Worm (Caenorhabditis elegans) whole organism, L4 larva: ENCODE results near the gene drr-1.

Experiments
- F10B5.3 ChIP-seq: sonication (generic microtip); optimal IDR thresholded peaks from 2 replicates; lab custom pipeline; 2016; ENCODE audit warnings: mild to moderate bottlenecking, missing genetic modification characterization, missing compliant biosample characterization
- F44E2.7 ChIP-seq: fragments of 200-800 bp; sonication (Bioruptor generic); IDR thresholded peaks from 2 replicates; pipeline ENCODE4 v2.1.2; 2022; ENCODE audit warnings: missing genetic modification characterization, missing compliant biosample characterization
- F49E8.2 ChIP-seq: sonication (generic microtip); optimal IDR thresholded peaks from 2 replicates; lab custom pipeline; 2016; ENCODE audit warnings: missing compliant biosample characterization, mild to moderate bottlenecking, missing genetic modification characterization, borderline replicate concordance
- T26A8.4 ChIP-seq: fragments of 200-800 bp; sonication (Bioruptor generic); IDR thresholded peaks from 2 replicates; pipeline ENCODE4 v1.3.6; 2022; ENCODE audit warnings: missing genetic modification characterization, missing compliant biosample characterization
- Y105C5A.15 ChIP-seq: fragments of 200-800 bp; sonication (Bioruptor generic); IDR thresholded peaks from 2 replicates; pipeline ENCODE4 v1.3.6; 2022; ENCODE audit warnings: missing genetic modification characterization, missing compliant biosample characterization
- aha-1 ChIP-seq: fragments of 150-350 bp; peaks from one replicate; lab custom pipeline; 2014; ENCODE audit warnings: missing biosample characterization, missing genetic modification characterization
- aly-2 ChIP-seq: sonication (generic microtip); optimal IDR thresholded peaks from 2 replicates; lab custom pipeline; 2018; ENCODE audit warnings: missing biosample characterization, missing genetic modification characterization
- ceh-20 ChIP-seq: fragments of 200-800 bp; sonication (Bioruptor generic); IDR thresholded peaks from 2 replicates; pipeline ENCODE4 v1.3.6; 2022; ENCODE audit warnings: missing genetic modification reagents, missing genetic modification characterization, missing compliant biosample characterization
- ceh-28 ChIP-seq: fragments of 150-350 bp; optimal IDR thresholded peaks from 2 replicates; lab custom pipeline; 2014; ENCODE audit warnings: missing biosample characterization, missing genetic modification reagents, missing genetic modification characterization
- ceh-44 ChIP-seq: fragments of 200-800 bp; sonication (Bioruptor generic); IDR thresholded peaks from 2 replicates; pipeline ENCODE4 v1.3.6; 2022; ENCODE audit warnings: missing genetic modification reagents, missing genetic modification characterization, missing compliant biosample characterization
- ceh-62 ChIP-seq: sonication (generic microtip); optimal IDR thresholded peaks from 2 replicates; lab custom pipeline; 2017; ENCODE audit warnings: missing biosample characterization, missing genetic modification characterization
- ceh-82 ChIP-seq: sonication (generic microtip); optimal IDR thresholded peaks from 2 replicates; lab custom pipeline; 2017; ENCODE audit warnings: missing biosample characterization, missing genetic modification characterization
- daf-12 ChIP-seq: fragments of 150-350 bp; optimal IDR thresholded peaks from 2 replicates; lab custom pipeline; 2014; ENCODE audit warnings: missing biosample characterization, missing genetic modification reagents, missing genetic modification characterization
- daf-16 ChIP-seq, 3 experiments: sonication (generic microtip); optimal IDR thresholded peaks; 2 replicates each; lab custom pipeline; 2016 to 2017; ENCODE audit warnings: missing genetic modification characterization in 3 of 3, missing genetic modification reagents in 3 of 3, mild to moderate bottlenecking in 2 of 3, missing compliant biosample characterization in 2 of 3, missing biosample characterization in 1 of 3, moderate library complexity in 1 of 3
- dmd-6 ChIP-seq: fragments of 200-800 bp; sonication (Bioruptor generic); IDR thresholded peaks from 2 replicates; pipeline ENCODE4 v1.3.6; 2022; ENCODE audit warnings: missing genetic modification reagents, missing genetic modification characterization, missing compliant biosample characterization
- dpl-1 ChIP-seq: fragments of 150-350 bp; optimal IDR thresholded peaks from 2 replicates; lab custom pipeline; 2014; ENCODE audit warnings: missing biosample characterization, missing genetic modification reagents, missing genetic modification characterization
- dve-1 ChIP-seq: sonication (generic microtip); optimal IDR thresholded peaks from 2 replicates; lab custom pipeline; 2017; ENCODE audit warnings: antibody characterized with exemption, mild to moderate bottlenecking, missing genetic modification characterization, missing compliant biosample characterization; ENCODE audit not compliant: insufficient read depth
- egl-43 ChIP-seq: fragments of 200-800 bp; sonication (Bioruptor generic); IDR thresholded peaks from 2 replicates; pipeline ENCODE4 v1.3.6; 2022; ENCODE audit warnings: missing genetic modification reagents, missing genetic modification characterization, missing compliant biosample characterization
- fkh-10 ChIP-seq: fragments of 150-350 bp; optimal IDR thresholded peaks from 2 replicates; lab custom pipeline; 2014; ENCODE audit warnings: missing biosample characterization, missing genetic modification reagents, missing genetic modification characterization
- fos-1 ChIP-seq: fragments of 150-350 bp; optimal IDR thresholded peaks from 2 replicates; lab custom pipeline; 2014; ENCODE audit warnings: missing biosample characterization, missing genetic modification characterization
- hif-1 ChIP-seq, 2 experiments: sonication (generic microtip); optimal IDR thresholded peaks; 2 replicates each; lab custom pipeline; 2016 to 2017; ENCODE audit warnings: missing compliant biosample characterization in 2 of 2, missing genetic modification characterization in 2 of 2, missing genetic modification reagents in 2 of 2, missing genotype in 2 of 2, mild to moderate bottlenecking in 1 of 2
- hlh-30 ChIP-seq: sonication (generic microtip); optimal IDR thresholded peaks from 2 replicates; lab custom pipeline; 2017; ENCODE audit warnings: antibody characterized with exemption, mild to moderate bottlenecking, missing genetic modification characterization, missing compliant biosample characterization; ENCODE audit not compliant: insufficient read depth
- hmg-1.1 ChIP-seq: fragments of 200-800 bp; sonication (Bioruptor generic); IDR thresholded peaks from 2 replicates; pipeline ENCODE4 v1.3.6; 2022; ENCODE audit warnings: missing genetic modification reagents, missing genetic modification characterization, missing compliant biosample characterization
- jun-1 ChIP-seq: fragments of 150-350 bp; optimal IDR thresholded peaks from 2 replicates; lab custom pipeline; 2014; ENCODE audit warnings: missing biosample characterization, missing genetic modification reagents, missing genetic modification characterization
- lim-7 ChIP-seq: fragments of 200-800 bp; sonication (Bioruptor generic); IDR thresholded peaks from 2 replicates; pipeline ENCODE4 v1.3.6; 2022; ENCODE audit warnings: missing genetic modification characterization, missing compliant biosample characterization
- lin-1 ChIP-seq: fragments of 200-800 bp; sonication (Bioruptor generic); IDR thresholded peaks from 2 replicates; pipeline ENCODE4 v1.3.6; 2022; ENCODE audit warnings: missing genetic modification reagents, missing genetic modification characterization, missing compliant biosample characterization
- lin-13 ChIP-seq: fragments of 150-350 bp; optimal IDR thresholded peaks from 2 replicates; lab custom pipeline; 2014; ENCODE audit warnings: missing biosample characterization, missing genetic modification reagents, missing genetic modification characterization
- lin-15B ChIP-seq: fragments of 150-350 bp; sonication (generic microtip); optimal IDR thresholded peaks from 3 replicates; lab custom pipeline; 2014; ENCODE audit warnings: missing biosample characterization, missing genetic modification characterization
- lin-38 ChIP-seq: fragments of 200-800 bp; sonication (Bioruptor generic); IDR thresholded peaks from 2 replicates; pipeline ENCODE4 v1.3.6; 2022; ENCODE audit warnings: missing genetic modification reagents, missing genetic modification characterization, missing compliant biosample characterization
- lin-39 ChIP-seq: fragments of 150-350 bp; optimal IDR thresholded peaks from 2 replicates; lab custom pipeline; 2014; ENCODE audit warnings: missing biosample characterization, missing genetic modification reagents, missing genetic modification characterization
- lsy-2 ChIP-seq, 2 experiments: fragments of 150-350 bp in 1 of 2; sonication (generic microtip) in 1 of 2; optimal IDR thresholded peaks; 2 replicates each; lab custom pipeline; 2014 to 2017; ENCODE audit warnings: missing biosample characterization in 2 of 2, missing genetic modification characterization in 2 of 2
- mdl-1 ChIP-seq, 2 experiments: fragments of 150-350 bp in 1 of 2; sonication (generic microtip) in 1 of 2; optimal IDR thresholded peaks; 2 replicates each; lab custom pipeline; 2014 to 2017; ENCODE audit warnings: missing biosample characterization in 2 of 2, missing genetic modification characterization in 2 of 2
- mep-1 ChIP-seq: fragments of 150-350 bp; sonication (generic microtip); optimal IDR thresholded peaks from 3 replicates; lab custom pipeline; 2014; ENCODE audit warnings: missing biosample characterization, missing genetic modification characterization
- nhr-10 ChIP-seq: fragments of 150-350 bp; optimal IDR thresholded peaks from 2 replicates; lab custom pipeline; 2014; ENCODE audit warnings: missing biosample characterization, missing genetic modification characterization
- nhr-102 ChIP-seq: sonication (generic microtip); optimal IDR thresholded peaks from 2 replicates; lab custom pipeline; 2016; ENCODE audit warnings: mild to moderate bottlenecking, missing genetic modification characterization, moderate library complexity, missing compliant biosample characterization
- nhr-11 ChIP-seq: fragments of 150-350 bp; optimal IDR thresholded peaks from 2 replicates; lab custom pipeline; 2014; ENCODE audit warnings: missing biosample characterization, missing genetic modification characterization
- nhr-48 ChIP-seq: sonication (generic microtip); optimal IDR thresholded peaks from 2 replicates; lab custom pipeline; 2016; ENCODE audit warnings: mild to moderate bottlenecking, missing genetic modification characterization, missing compliant biosample characterization
- nhr-6 ChIP-seq: fragments of 150-350 bp; optimal IDR thresholded peaks from 2 replicates; lab custom pipeline; 2014; ENCODE audit warnings: missing biosample characterization, missing genetic modification characterization
- php-3 ChIP-seq: fragments of 200-800 bp; sonication (Bioruptor generic); IDR thresholded peaks from 2 replicates; pipeline ENCODE4 v1.3.6; 2022; ENCODE audit warnings: missing genetic modification reagents, missing genetic modification characterization, missing compliant biosample characterization
- pqm-1 ChIP-seq: sonication (generic microtip); optimal IDR thresholded peaks from 2 replicates; lab custom pipeline; 2017; ENCODE audit warnings: missing biosample characterization, missing genetic modification characterization
- rbr-2 ChIP-seq: sonication (generic microtip); optimal IDR thresholded peaks from 2 replicates; lab custom pipeline; 2016; ENCODE audit warnings: missing genotype, missing genetic modification characterization, missing compliant biosample characterization
- set-16 ChIP-seq: fragments of 200-800 bp; sonication (Bioruptor generic); IDR thresholded peaks from 2 replicates; pipeline ENCODE4 v1.3.6; 2022; ENCODE audit warnings: missing genetic modification reagents, missing genetic modification characterization, missing compliant biosample characterization
- skn-1 ChIP-seq: fragments of 150-350 bp; optimal IDR thresholded peaks from 2 replicates; lab custom pipeline; 2014; ENCODE audit warnings: missing biosample characterization, missing genetic modification characterization
- tra-1 ChIP-seq: fragments of 200-800 bp; sonication (Bioruptor generic); IDR thresholded peaks from 2 replicates; pipeline ENCODE4 v1.3.6; 2022; ENCODE audit warnings: missing genetic modification reagents, missing genetic modification characterization, missing compliant biosample characterization
- vab-7 ChIP-seq: fragments of 200-800 bp; sonication (Bioruptor generic); IDR thresholded peaks from 2 replicates; pipeline ENCODE4 v1.3.6; 2022; ENCODE audit warnings: missing genetic modification reagents, missing genetic modification characterization, missing compliant biosample characterization
- zfp-3 ChIP-seq: fragments of 200-800 bp; sonication (Bioruptor generic); conservative IDR thresholded peaks from 2 replicates; pipeline ENCODE4 v1.3.6; 2022; ENCODE audit warnings: missing genetic modification reagents, missing genetic modification characterization, missing compliant biosample characterization
- zip-2 ChIP-seq: fragments of 150-350 bp; optimal IDR thresholded peaks from 2 replicates; lab custom pipeline; 2014; ENCODE audit warnings: missing biosample characterization, missing genetic modification characterization
- ztf-7 ChIP-seq: fragments of 150-350 bp; optimal IDR thresholded peaks from 2 replicates; lab custom pipeline; 2014; ENCODE audit warnings: missing biosample characterization, missing genetic modification characterization

drr-1 gene

DNA sequence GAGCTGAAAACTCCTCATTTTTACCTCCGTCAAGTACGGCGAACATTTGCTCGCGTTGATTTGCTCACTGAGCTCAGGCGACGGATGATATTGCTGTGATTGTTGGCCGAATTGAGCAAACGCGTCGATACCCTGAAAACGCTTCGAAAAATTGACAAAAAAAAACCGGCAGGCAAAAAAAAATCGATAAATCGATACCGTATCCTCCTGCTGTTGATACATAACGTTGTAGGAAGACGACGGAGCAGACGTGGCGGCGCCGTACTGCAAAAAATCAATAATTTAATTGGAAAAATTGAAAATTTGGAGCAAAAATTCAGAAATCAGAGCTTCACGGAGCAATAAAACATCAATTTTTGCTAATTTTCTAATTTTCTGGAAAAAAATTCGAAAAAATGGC, 40.9 kb downstream of the drr-1 start:
- no peak for TF ChIP-seq F10B5.3 (tag; lab: Kevin White, UChicago)
- no peak for TF ChIP-seq dpl-1
- TF ChIP-seq hif-1 (tag; optimal IDR thresholded peaks at IDR 0.05; lab: Kevin White, UChicago): no peak
- peak; percentile 15 for TF ChIP-seq aha-1 (tag; lab: Kevin White, UChicago)
- TF ChIP-seq ceh-28 (tag; lab: Kevin White, UChicago): peak; percentile 86
- TF ChIP-seq nhr-102 (tag; lab: Kevin White, UChicago): no peak
- TF ChIP-seq lin-38 (GFP tag; lab: Robert Waterston, UW): no peak
- no peak for TF ChIP-seq jun-1
- TF ChIP-seq ztf-7: no peak
- TF ChIP-seq zfp-3 (GFP tag; lab: Robert Waterston, UW): no peak
- no peak for TF ChIP-seq lin-39 (tag; lab: Kevin White, UChicago)
- TF ChIP-seq hlh-30: no peak
- TF ChIP-seq lim-7 (GFP tag; lab: Robert Waterston, UW): no peak

DNA sequence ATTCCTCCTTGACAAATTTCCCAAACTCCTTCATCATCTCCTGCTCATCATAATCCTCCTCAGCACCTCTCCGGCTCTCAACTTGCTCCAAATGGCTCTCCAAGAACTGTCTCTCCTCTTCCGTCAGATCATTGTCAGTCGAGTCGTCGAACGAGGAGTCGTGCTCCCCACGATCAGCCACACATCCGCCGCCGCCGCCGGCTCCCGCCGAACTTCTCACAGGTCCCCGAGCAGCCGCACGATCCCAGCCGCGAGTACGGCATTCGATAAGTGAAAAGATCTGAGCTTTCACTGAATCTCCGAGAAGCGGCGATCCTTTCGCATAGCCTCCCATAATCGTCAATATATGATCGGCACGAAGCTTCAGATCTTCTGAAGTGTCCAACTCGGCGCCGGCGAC, 44.4 kb downstream of the drr-1 start:
- TF ChIP-seq Y105C5A.15 (GFP tag; lab: Robert Waterston, UW) (no peak), aly-2 (tag; lab: Kevin White, UChicago) (no peak), vab-7 (GFP tag; lab: Robert Waterston, UW) (no peak), fos-1 (tag; lab: Kevin White, UChicago) (no peak), ceh-62 (no peak), ztf-7 (no peak), hmg-1.1 (GFP tag; lab: Robert Waterston, UW) (no peak), lsy-2 (tag; optimal IDR thresholded peaks at IDR 0.05; lab: Kevin White, UChicago) (no peak), ceh-28 (tag; lab: Kevin White, UChicago) (no peak), hlh-30 (no peak), aha-1 (tag; lab: Kevin White, UChicago) (no peak), zip-2 (no peak), ceh-44 (no peak), egl-43 (0 out of 2 replicates have a peak, but pooled peaks have one; percentile 7), set-16 (GFP tag; lab: Robert Waterston, UW) (peak; percentile 92), nhr-48 (tag; lab: Kevin White, UChicago) (no peak), F44E2.7 (GFP tag; lab: Robert Waterston, UW) (no peak)

DNA sequence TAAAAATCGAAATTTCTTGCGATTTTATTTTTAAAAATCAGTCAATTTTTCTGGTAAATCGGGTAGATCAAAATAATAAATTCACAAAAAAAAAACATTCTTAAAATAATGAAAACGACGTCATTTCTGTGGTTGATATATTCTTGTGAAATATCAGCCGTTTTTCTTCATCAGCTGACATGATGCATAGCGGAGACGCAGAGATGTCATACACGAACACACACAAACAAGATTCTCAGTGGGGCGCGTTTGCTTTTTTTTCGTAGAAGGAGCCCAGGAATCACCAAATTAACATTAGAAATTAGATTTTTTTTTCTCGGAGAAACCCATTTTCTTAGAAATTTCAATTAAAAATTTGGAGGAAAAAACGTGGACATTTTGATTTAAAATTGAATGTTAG, 48.0 kb downstream of the drr-1 start:
- no peak for TF ChIP-seq ceh-82 (tag; lab: Kevin White, UChicago)
- TF ChIP-seq hlh-30: peak; percentile 99
- peak; percentile 59 for TF ChIP-seq rbr-2 (tag; lab: Kevin White, UChicago)
- no peak for TF ChIP-seq nhr-10
- TF ChIP-seq nhr-6 (tag; lab: Kevin White, UChicago): peak; percentile 74
- peak; percentile 62 for TF ChIP-seq ceh-20 (GFP tag; lab: Robert Waterston, UW)
- peak in 1 of 2 experiments; percentile 76 for TF ChIP-seq mdl-1 (tag; optimal IDR thresholded peaks at IDR 0.05; lab: Kevin White, UChicago)
- TF ChIP-seq vab-7 (GFP tag; lab: Robert Waterston, UW): 0 out of 2 replicates have a peak, but pooled peaks have one; percentile 19
- peak; percentile 43 for TF ChIP-seq pqm-1
- peak; percentile 98 for TF ChIP-seq aha-1 (tag; lab: Kevin White, UChicago)
- peak; percentile 80 for TF ChIP-seq fkh-10 (GFP tag; lab: Kevin White, UChicago)
- TF ChIP-seq lin-13: peak; percentile 79
- TF ChIP-seq aly-2 (tag; lab: Kevin White, UChicago): no peak
- TF ChIP-seq T26A8.4: peak; percentile 72
- TF ChIP-seq lin-1 (GFP tag; lab: Robert Waterston, UW): 0 out of 2 replicates have a peak, but pooled peaks have one; percentile 45
- TF ChIP-seq nhr-102 (tag; lab: Kevin White, UChicago): peak; percentile 36
- no peak for TF ChIP-seq daf-12 (tag; lab: Kevin White, UChicago)
- no peak for TF ChIP-seq lim-7 (GFP tag; lab: Robert Waterston, UW)
- TF ChIP-seq daf-16 (GFP tag; optimal IDR thresholded peaks at IDR 0.05; lab: Kevin White, UChicago): peak in 1 of 2 experiments; percentile 15
- peak; percentile 90 for TF ChIP-seq daf-16 (tag; optimal IDR thresholded peaks at IDR 0.05; lab: Kevin White, UChicago)
- peak; percentile 89 for TF ChIP-seq dve-1 (tag; lab: Kevin White, UChicago)
- peak; percentile 69 for TF ChIP-seq dpl-1
- no peak for TF ChIP-seq php-3 (GFP tag; lab: Robert Waterston, UW)
- TF ChIP-seq dmd-6: peak; percentile 78
- TF ChIP-seq lin-38 (GFP tag; lab: Robert Waterston, UW): peak; percentile 94
- TF ChIP-seq nhr-11 (tag; lab: Kevin White, UChicago): peak; percentile 85
- TF ChIP-seq mep-1: peak; percentile 88
- no peak for TF ChIP-seq F49E8.2 (tag; lab: Kevin White, UChicago)
- peak; percentile 55 to 92 for TF ChIP-seq lsy-2 (tag; optimal IDR thresholded peaks at IDR 0.05; lab: Kevin White, UChicago)
- no peak for TF ChIP-seq tra-1
- no peak for TF ChIP-seq skn-1 (tag; lab: Kevin White, UChicago)
- peak; percentile 47 for TF ChIP-seq lin-15B (tag; lab: Kevin White, UChicago)
